Worm (Caenorhabditis elegans) whole organism, late embryonic: ENCODE measurements around the gene C08B6.6.

Experiments
- C38D4.7 ChIP-seq: fragments of 200-800 bp; sonication (Bioruptor generic); optimal IDR thresholded peaks from 2 replicates; lab custom pipeline; 2018; ENCODE audit warnings: mild to moderate bottlenecking, missing genetic modification characterization, moderate library complexity, missing compliant biosample characterization
- F13H6.1 ChIP-seq: sonication (generic microtip); optimal IDR thresholded peaks from 2 replicates; lab custom pipeline; 2016; ENCODE audit warnings: missing genetic modification characterization, missing compliant biosample characterization
- K02D7.2 ChIP-seq: sonication (generic microtip); optimal IDR thresholded peaks from 2 replicates; lab custom pipeline; 2017; ENCODE audit warnings: mild to moderate bottlenecking, missing genetic modification characterization, missing compliant biosample characterization
- K09A11.1 ChIP-seq: sonication (generic microtip); optimal IDR thresholded peaks from 2 replicates; lab custom pipeline; 2017; ENCODE audit warnings: antibody characterized with exemption, mild to moderate bottlenecking, missing genetic modification characterization, missing compliant biosample characterization; ENCODE audit not compliant: insufficient read depth
- ama-1 ChIP-seq: fragments of 150-350 bp; optimal IDR thresholded peaks from 2 replicates; lab custom pipeline; 2014
- ceh-14 ChIP-seq: sonication (generic microtip); optimal IDR thresholded peaks from 2 replicates; lab custom pipeline; 2016; ENCODE audit warnings: missing genotype, missing genetic modification characterization, missing compliant biosample characterization
- ceh-18 ChIP-seq: sonication (generic microtip); optimal IDR thresholded peaks from 2 replicates; lab custom pipeline; 2016; ENCODE audit warnings: missing genetic modification characterization, missing compliant biosample characterization
- ceh-2 ChIP-seq: sonication (generic microtip); optimal IDR thresholded peaks from 2 replicates; lab custom pipeline; 2016; ENCODE audit warnings: missing genotype, missing genetic modification characterization, missing compliant biosample characterization
- ceh-22 ChIP-seq: sonication (generic microtip); optimal IDR thresholded peaks from 2 replicates; lab custom pipeline; 2017; ENCODE audit warnings: missing biosample characterization, missing genetic modification characterization
- ceh-24 ChIP-seq: sonication (generic microtip); optimal IDR thresholded peaks from 2 replicates; lab custom pipeline; 2016; ENCODE audit warnings: mild to moderate bottlenecking, missing genetic modification characterization, missing compliant biosample characterization
- ceh-30 ChIP-seq: fragments of 150-350 bp; optimal IDR thresholded peaks from 2 replicates; lab custom pipeline; 2014; ENCODE audit warnings: missing biosample characterization, missing genetic modification characterization
- ceh-31 ChIP-seq: sonication (generic microtip); optimal IDR thresholded peaks from 2 replicates; lab custom pipeline; 2016; ENCODE audit warnings: missing genetic modification characterization, missing compliant biosample characterization
- ceh-48 ChIP-seq: sonication (generic microtip); optimal IDR thresholded peaks from 2 replicates; lab custom pipeline; 2016; ENCODE audit warnings: missing genetic modification characterization, inconsistent platforms, missing compliant biosample characterization
- ceh-6 ChIP-seq: fragments of 200-800 bp; sonication (Bioruptor generic); optimal IDR thresholded peaks from 2 replicates; lab custom pipeline; 2018; ENCODE audit warnings: mild to moderate bottlenecking, missing genetic modification characterization, missing compliant biosample characterization
- che-1 ChIP-seq: sonication (generic microtip); optimal IDR thresholded peaks from 2 replicates; lab custom pipeline; 2016; ENCODE audit warnings: mild to moderate bottlenecking, missing genetic modification characterization, missing compliant biosample characterization
- dmd-4 ChIP-seq: sonication (generic microtip); optimal IDR thresholded peaks from 2 replicates; lab custom pipeline; 2016; ENCODE audit warnings: borderline replicate concordance, missing genetic modification characterization, missing compliant biosample characterization
- dve-1 ChIP-seq: sonication (generic microtip); optimal IDR thresholded peaks from 2 replicates; lab custom pipeline; 2017; ENCODE audit warnings: antibody characterized with exemption, mild to moderate bottlenecking, missing genetic modification characterization, missing compliant biosample characterization
- elt-2 ChIP-seq: sonication (generic microtip); optimal IDR thresholded peaks from 2 replicates; lab custom pipeline; 2016; ENCODE audit warnings: missing genetic modification reagents, missing genetic modification characterization, missing compliant biosample characterization
- elt-4 ChIP-seq: sonication (generic microtip); optimal IDR thresholded peaks from 2 replicates; lab custom pipeline; 2016; ENCODE audit warnings: missing genetic modification characterization, missing compliant biosample characterization
- ets-4 ChIP-seq: sonication (generic microtip); optimal IDR thresholded peaks from 2 replicates; lab custom pipeline; 2016; ENCODE audit warnings: missing genetic modification characterization, missing compliant biosample characterization
- fax-1 ChIP-seq: sonication (generic microtip); optimal IDR thresholded peaks from 2 replicates; lab custom pipeline; 2016; ENCODE audit warnings: missing genotype, missing genetic modification characterization, missing compliant biosample characterization
- hlh-6 ChIP-seq: sonication (generic microtip); optimal IDR thresholded peaks from 2 replicates; lab custom pipeline; 2016; ENCODE audit warnings: missing genotype, missing genetic modification characterization, missing compliant biosample characterization
- hlh-8 ChIP-seq: sonication (generic microtip); optimal IDR thresholded peaks from 2 replicates; lab custom pipeline; 2016; ENCODE audit warnings: missing genotype, missing genetic modification characterization, missing compliant biosample characterization
- lim-6 ChIP-seq: sonication (generic microtip); optimal IDR thresholded peaks from 2 replicates; lab custom pipeline; 2016; ENCODE audit warnings: missing genetic modification characterization, missing compliant biosample characterization
- madf-2 ChIP-seq: sonication (generic microtip); optimal IDR thresholded peaks from 2 replicates; lab custom pipeline; 2017; ENCODE audit warnings: missing genetic modification characterization, missing compliant biosample characterization
- nfya-1 ChIP-seq: sonication (generic microtip); optimal IDR thresholded peaks from 2 replicates; lab custom pipeline; 2017; ENCODE audit warnings: missing genetic modification characterization, mild to moderate bottlenecking, missing compliant biosample characterization, antibody characterized with exemption, moderate library complexity
- nhr-232 ChIP-seq: sonication (generic microtip); optimal IDR thresholded peaks from 2 replicates; lab custom pipeline; 2016; ENCODE audit warnings: missing genetic modification characterization, missing compliant biosample characterization
- pag-3 ChIP-seq: sonication (generic microtip); optimal IDR thresholded peaks from 2 replicates; lab custom pipeline; 2016; ENCODE audit warnings: missing compliant biosample characterization, missing genetic modification characterization, borderline replicate concordance
- pat-9 ChIP-seq: fragments of 200-800 bp; sonication (Bioruptor generic); optimal IDR thresholded peaks from 2 replicates; lab custom pipeline; 2018; ENCODE audit warnings: mild to moderate bottlenecking, missing genetic modification characterization, moderate library complexity, missing compliant biosample characterization
- pha-4 ChIP-seq: fragments of 150-350 bp; optimal IDR thresholded peaks from 2 replicates; lab custom pipeline; 2018; ENCODE audit warnings: missing biosample characterization, missing genetic modification reagents, missing genetic modification characterization
- pqm-1 ChIP-seq: sonication (generic microtip); optimal IDR thresholded peaks from 2 replicates; lab custom pipeline; 2016; ENCODE audit warnings: missing genetic modification characterization, missing compliant biosample characterization
- ref-2 ChIP-seq: sonication (generic microtip); optimal IDR thresholded peaks from 2 replicates; lab custom pipeline; 2016; ENCODE audit warnings: missing genetic modification characterization, missing compliant biosample characterization
- tbx-2 ChIP-seq: sonication (generic microtip); optimal IDR thresholded peaks from 2 replicates; lab custom pipeline; 2016; ENCODE audit warnings: missing genetic modification characterization, missing compliant biosample characterization
- tbx-7 ChIP-seq: sonication (generic microtip); optimal IDR thresholded peaks from 2 replicates; lab custom pipeline; 2016; ENCODE audit warnings: missing genotype, missing genetic modification characterization, missing compliant biosample characterization
- unc-3 ChIP-seq, 2 experiments: fragments of 200-800 bp in 1 of 2; sonication (Bioruptor generic) in 1 of 2; sonication (generic microtip) in 1 of 2; conservative IDR thresholded peaks in 1 of 2; optimal IDR thresholded peaks in 1 of 2; 2 replicates each; pipeline versions ENCODE4 v1.3.6 to Lab custom; 2016 to 2022; ENCODE audit warnings: missing compliant biosample characterization in 2 of 2, missing genetic modification characterization in 2 of 2, missing genetic modification reagents in 1 of 2
- unc-55 ChIP-seq: sonication (generic microtip); optimal IDR thresholded peaks from 2 replicates; lab custom pipeline; 2017; ENCODE audit warnings: missing biosample characterization, missing genetic modification reagents, missing genetic modification characterization
- unc-86 ChIP-seq: sonication (generic microtip); optimal IDR thresholded peaks from 2 replicates; lab custom pipeline; 2016; ENCODE audit warnings: missing genetic modification characterization, missing compliant biosample characterization
- ztf-16 ChIP-seq: sonication (generic microtip); optimal IDR thresholded peaks from 2 replicates; lab custom pipeline; 2017; ENCODE audit warnings: missing genetic modification characterization, missing compliant biosample characterization

C08B6.6 gene

DNA sequence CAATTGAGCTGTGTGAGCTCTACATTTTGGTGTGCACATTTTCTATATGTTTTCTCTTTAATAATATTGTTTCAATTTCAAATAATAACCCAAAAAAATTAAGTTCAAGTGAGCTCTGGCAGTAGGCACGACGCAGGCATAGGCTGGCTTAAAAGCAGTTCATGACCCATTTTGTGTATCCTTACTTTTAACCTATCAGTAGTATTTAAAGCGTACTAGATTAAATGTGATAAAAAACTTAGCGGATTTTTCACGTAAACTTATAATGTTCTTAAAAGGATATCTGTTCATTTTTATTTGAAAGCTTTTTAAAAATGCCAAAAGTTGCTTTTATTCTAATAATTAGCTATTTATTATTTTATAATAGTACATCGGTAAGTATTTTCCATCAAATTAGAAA is at the start of gene C08B6.6:
Gene C08B6.6 (plus strand): TSS at position 301 of the 400 bp plus-strand sequence.
- TF ChIP-seq elt-4 = no peak
- TF ChIP-seq dmd-4 (tag; lab: Kevin White, UChicago) = no peak
- TF ChIP-seq unc-3 (GFP tag; conservative IDR thresholded peaks at IDR 0.05; lab: Robert Waterston, UW) = no peak
- no peak for TF ChIP-seq unc-3 (tag; optimal IDR thresholded peaks at IDR 0.05; lab: Kevin White, UChicago)
- TF ChIP-seq ceh-22 (tag; lab: Kevin White, UChicago) = no peak

DNA sequence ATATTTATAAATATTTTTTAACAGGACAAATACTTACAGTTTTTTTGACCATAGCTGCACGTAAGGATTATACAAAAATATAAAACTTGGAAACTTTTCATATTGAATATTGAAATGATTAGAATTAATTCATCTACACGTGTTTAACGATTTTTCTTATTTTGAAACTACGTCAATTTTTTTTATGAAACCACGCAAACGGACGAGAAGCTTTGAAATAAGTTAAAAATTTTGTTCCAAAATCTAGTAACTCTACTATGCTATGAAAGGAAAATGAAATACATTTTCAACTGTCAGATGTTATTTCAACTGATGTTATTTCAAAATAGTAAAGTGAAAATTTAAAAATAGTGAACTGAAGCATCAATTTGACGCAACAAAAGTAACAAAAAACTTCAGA is 49.6 kb upstream of the C08B6.6 start, which contains the start of gene F57A8.6:
Gene F57A8.6 (minus strand): TSS at position 101 of the 400 bp plus-strand sequence.
- no peak for TF ChIP-seq ets-4
- no peak for TF ChIP-seq ref-2 (tag; lab: Kevin White, UChicago)
- TF ChIP-seq ceh-31 (tag; lab: Kevin White, UChicago) = no peak
- no peak for TF ChIP-seq pha-4 (tag; lab: Kevin White, UChicago)
- no peak for TF ChIP-seq elt-2
- TF ChIP-seq nhr-232 (tag; lab: Kevin White, UChicago) = no peak
- no peak for TF ChIP-seq pat-9 (tag; lab: Kevin White, UChicago)
- TF ChIP-seq ceh-6 (GFP tag; lab: Kevin White, UChicago) = no peak
- TF ChIP-seq madf-2 = no peak
- TF ChIP-seq ceh-14 (tag; lab: Kevin White, UChicago) = no peak
- TF ChIP-seq ceh-24 (tag; lab: Kevin White, UChicago) = no peak
- no peak for TF ChIP-seq ztf-16

DNA sequence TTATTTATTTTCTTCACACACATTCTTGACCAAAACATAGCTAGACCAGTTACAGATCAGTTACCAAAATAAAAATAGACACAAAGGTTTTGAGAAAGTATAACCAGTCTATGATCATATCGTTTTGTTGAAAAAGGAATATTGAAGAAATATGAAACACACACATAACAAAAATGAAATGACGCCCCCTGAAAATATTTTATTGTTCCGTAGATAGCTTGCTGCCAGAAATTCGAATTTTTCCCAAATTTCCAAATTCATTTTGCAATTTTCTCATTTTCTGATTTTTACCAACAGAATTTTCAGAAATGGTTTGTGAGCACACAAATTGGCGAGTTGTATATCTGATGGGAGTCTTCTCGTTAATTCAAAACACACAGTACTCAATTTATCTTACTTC is 48.0 kb upstream of the C08B6.6 start, which contains the start of gene F57A8.7:
Gene F57A8.7 (plus strand): TSS at position 301 of the 400 bp plus-strand sequence.
- TF ChIP-seq C38D4.7 = no peak
- TF ChIP-seq tbx-2 (tag; lab: Kevin White, UChicago) = no peak
- TF ChIP-seq tbx-7 (tag; lab: Kevin White, UChicago) = no peak
- TF ChIP-seq fax-1 = no peak
- no peak for TF ChIP-seq ceh-30 (tag; lab: Kevin White, UChicago)
- TF ChIP-seq unc-86 (tag; lab: Kevin White, UChicago) = no peak
- no peak for TF ChIP-seq ceh-2
- no peak for TF ChIP-seq ceh-22 (tag; lab: Kevin White, UChicago)
- TF ChIP-seq unc-3 (GFP tag; conservative IDR thresholded peaks at IDR 0.05; lab: Robert Waterston, UW) = no peak
- no peak for TF ChIP-seq unc-3 (tag; optimal IDR thresholded peaks at IDR 0.05; lab: Kevin White, UChicago)
- TF ChIP-seq hlh-6 (tag; lab: Kevin White, UChicago) = no peak
- no peak for TF ChIP-seq dve-1 (tag; lab: Kevin White, UChicago)
- TF ChIP-seq ceh-48 (tag; lab: Kevin White, UChicago) = no peak

DNA sequence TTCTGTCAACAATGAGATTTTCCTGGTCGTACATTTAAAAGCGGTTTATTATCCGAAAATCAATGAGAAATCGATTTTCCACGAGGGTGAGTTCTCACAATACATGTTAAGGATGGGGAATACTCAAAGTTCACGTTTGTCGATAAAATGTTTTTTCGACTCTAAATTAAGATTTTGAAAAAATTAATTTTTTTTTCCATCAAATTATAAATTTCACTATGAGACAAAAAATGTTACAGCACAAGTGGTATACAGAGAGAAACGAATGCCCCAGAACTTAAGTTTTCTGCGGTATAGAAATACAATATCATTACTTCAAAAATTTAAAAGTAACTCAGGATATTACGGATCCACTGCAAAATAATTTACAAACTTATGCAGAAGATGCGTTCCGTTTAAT is 45.2 kb upstream of the C08B6.6 start, which contains the start of gene R04B5.1:
Gene R04B5.1 (minus strand): TSS at position 101 of the 400 bp plus-strand sequence.
- no peak for TF ChIP-seq nfya-1
- no peak for TF ChIP-seq ama-1 (lab: Kevin White, UChicago)
- TF ChIP-seq pqm-1 (tag; lab: Kevin White, UChicago) = no peak
- no peak for TF ChIP-seq che-1 (tag; lab: Kevin White, UChicago)
- TF ChIP-seq ceh-18 (tag; lab: Kevin White, UChicago) = no peak
- no peak for TF ChIP-seq hlh-8 (tag; lab: Kevin White, UChicago)
- TF ChIP-seq F13H6.1 (tag; lab: Kevin White, UChicago) = no peak
- TF ChIP-seq K02D7.2 (tag; lab: Kevin White, UChicago) = no peak
- TF ChIP-seq ceh-2 = no peak
- TF ChIP-seq pag-3 (tag; lab: Kevin White, UChicago) = no peak
- no peak for TF ChIP-seq K09A11.1
- no peak for TF ChIP-seq lim-6 (tag; lab: Kevin White, UChicago)
- no peak for TF ChIP-seq unc-55
- TF ChIP-seq nhr-232 (tag; lab: Kevin White, UChicago) = no peak
